Worm (Caenorhabditis elegans) whole organism, young adult: ENCODE results near the gene fbxa-167.

ENCODE experiments used
- B0261.1 ChIP-seq: sonication (generic microtip); optimal IDR thresholded peaks from 2 replicates; lab custom pipeline; 2016; ENCODE audit warnings: mild to moderate bottlenecking, missing genetic modification characterization, moderate library complexity, missing compliant biosample characterization
- C17E4.6 ChIP-seq: fragments of 200-800 bp; sonication (Bioruptor generic); IDR thresholded peaks from 2 replicates; pipeline ENCODE4 v1.3.6; 2022; ENCODE audit warnings: missing genetic modification reagents, missing genetic modification characterization, missing compliant biosample characterization
- F33H1.4 ChIP-seq: fragments of 200-800 bp; sonication (Bioruptor generic); IDR thresholded peaks from 2 replicates; pipeline ENCODE4 v1.3.6; 2022; ENCODE audit warnings: missing genetic modification reagents, missing genetic modification characterization, missing compliant biosample characterization
- F39B2.1 ChIP-seq: fragments of 200-800 bp; sonication (Bioruptor generic); IDR thresholded peaks from 2 replicates; pipeline ENCODE4 v1.3.6; 2022; ENCODE audit warnings: missing genetic modification reagents, missing genetic modification characterization, missing compliant biosample characterization
- K11D2.4 ChIP-seq: fragments of 200-800 bp; sonication (Bioruptor generic); IDR thresholded peaks from 2 replicates; pipeline ENCODE4 v1.3.6; 2022; ENCODE audit warnings: missing genetic modification reagents, missing genetic modification characterization, missing compliant biosample characterization
- T26A5.8 ChIP-seq: sonication (generic microtip); optimal IDR thresholded peaks from 2 replicates; lab custom pipeline; 2016; ENCODE audit warnings: missing genetic modification characterization, missing compliant biosample characterization
- Y53G8AR.9 ChIP-seq: fragments of 200-800 bp; sonication (Bioruptor generic); conservative IDR thresholded peaks from 2 replicates; pipeline ENCODE4 v1.3.6; 2022; ENCODE audit warnings: missing genetic modification reagents, missing genetic modification characterization, missing compliant biosample characterization
- Y56A3A.18 ChIP-seq: fragments of 200-800 bp; sonication (Bioruptor generic); IDR thresholded peaks from 2 replicates; pipeline ENCODE4 v1.3.6; 2022; ENCODE audit warnings: missing genetic modification reagents, missing genetic modification characterization, missing compliant biosample characterization
- Y95B8A.8 ChIP-seq: fragments of 200-800 bp; sonication (Bioruptor generic); IDR thresholded peaks from 2 replicates; pipeline ENCODE4 v1.3.6; 2022; ENCODE audit warnings: missing genetic modification reagents, missing genetic modification characterization, missing compliant biosample characterization
- ama-1 ChIP-seq, 3 experiments: fragments of 150-350 bp in 1 of 3; sonication (generic microtip) in 2 of 3; optimal IDR thresholded peaks; 2 replicates each; lab custom pipeline; 2014 to 2018; ENCODE audit warnings: missing biosample characterization in 2 of 3, missing genetic modification characterization in 2 of 3, missing genetic modification reagents in 2 of 3
- cebp-2 ChIP-seq: fragments of 200-800 bp; sonication (Bioruptor generic); IDR thresholded peaks from 2 replicates; pipeline ENCODE4 v1.3.6; 2022; ENCODE audit warnings: missing genetic modification characterization, missing compliant biosample characterization
- ceh-79 ChIP-seq: sonication (generic microtip); optimal IDR thresholded peaks from 2 replicates; lab custom pipeline; 2017; ENCODE audit warnings: mild to moderate bottlenecking, missing genetic modification characterization, missing compliant biosample characterization
- chd-7 ChIP-seq: sonication (generic microtip); optimal IDR thresholded peaks from 2 replicates; lab custom pipeline; 2016; ENCODE audit warnings: mild to moderate bottlenecking, missing genetic modification characterization, moderate library complexity, missing compliant biosample characterization
- dpff-1 ChIP-seq: sonication (generic microtip); optimal IDR thresholded peaks from 2 replicates; lab custom pipeline; 2017; ENCODE audit warnings: mild to moderate bottlenecking, missing genetic modification characterization, missing compliant biosample characterization
- egrh-3 ChIP-seq: fragments of 200-800 bp; sonication (Bioruptor generic); IDR thresholded peaks from 2 replicates; pipeline ENCODE4 v1.3.6; 2022; ENCODE audit warnings: missing genetic modification reagents, missing genetic modification characterization, missing compliant biosample characterization
- ekl-4 ChIP-seq: fragments of 200-800 bp; sonication (Bioruptor generic); IDR thresholded peaks from 2 replicates; pipeline ENCODE4 v1.3.6; 2022; ENCODE audit warnings: missing genetic modification reagents, missing genetic modification characterization, missing compliant biosample characterization
- hmg-20 ChIP-seq: fragments of 200-800 bp; sonication (Bioruptor generic); IDR thresholded peaks from 2 replicates; pipeline ENCODE4 v1.3.6; 2022; ENCODE audit warnings: missing genetic modification reagents, missing genetic modification characterization, missing compliant biosample characterization
- hrde-1 ChIP-seq: sonication (generic microtip); optimal IDR thresholded peaks from 2 replicates; lab custom pipeline; 2016; ENCODE audit warnings: missing genetic modification characterization, mild to moderate bottlenecking, missing compliant biosample characterization, moderate library complexity, missing genotype, missing genetic modification reagents, borderline replicate concordance
- hsf-1 ChIP-seq: fragments of 200-800 bp; sonication (Bioruptor generic); IDR thresholded peaks from 2 replicates; pipeline ENCODE4 v1.3.6; 2022; ENCODE audit warnings: missing genetic modification reagents, missing genetic modification characterization, missing compliant biosample characterization
- lag-1 ChIP-seq: fragments of 200-800 bp; sonication (Bioruptor generic); IDR thresholded peaks from 2 replicates; pipeline ENCODE4 v1.3.6; 2022; ENCODE audit warnings: missing genetic modification reagents, missing genetic modification characterization, missing compliant biosample characterization
- lsl-1 ChIP-seq: fragments of 200-800 bp; sonication (Bioruptor generic); optimal IDR thresholded peaks from 2 replicates; lab custom pipeline; 2018; ENCODE audit warnings: mild to moderate bottlenecking, missing genetic modification characterization, moderate library complexity, missing compliant biosample characterization
- madf-10 ChIP-seq: sonication (generic microtip); optimal IDR thresholded peaks from 2 replicates; lab custom pipeline; 2016; ENCODE audit warnings: mild to moderate bottlenecking, missing genetic modification characterization, missing compliant biosample characterization
- mes-4 ChIP-seq: sonication (generic microtip); optimal IDR thresholded peaks from 2 replicates; lab custom pipeline; 2016; ENCODE audit warnings: missing genotype, missing genetic modification characterization, missing compliant biosample characterization
- nhr-27 ChIP-seq: fragments of 200-800 bp; sonication (Bioruptor generic); optimal IDR thresholded peaks from 2 replicates; lab custom pipeline; 2018; ENCODE audit warnings: mild to moderate bottlenecking, missing genetic modification characterization, moderate library complexity, missing compliant biosample characterization
- nhr-90 ChIP-seq: sonication (generic microtip); optimal IDR thresholded peaks from 2 replicates; lab custom pipeline; 2016; ENCODE audit warnings: missing genotype, mild to moderate bottlenecking, missing genetic modification characterization, missing compliant biosample characterization
- snpc-4 ChIP-seq, 5 experiments: fragments of 150-350 bp in 1 of 5; sonication (generic microtip) in 4 of 5; optimal IDR thresholded peaks; 2 replicates each; lab custom pipeline; 2014 to 2018; ENCODE audit warnings: missing genetic modification characterization in 5 of 5, missing biosample characterization in 3 of 5, antibody characterized with exemption in 2 of 5, mild to moderate bottlenecking in 2 of 5, missing compliant biosample characterization in 2 of 5, missing genotype in 2 of 5, moderate library complexity in 2 of 5, missing genetic modification reagents in 1 of 5
- tlf-1 ChIP-seq: fragments of 200-800 bp; sonication (Bioruptor generic); optimal IDR thresholded peaks from 2 replicates; lab custom pipeline; 2018; ENCODE audit warnings: mild to moderate bottlenecking, missing genetic modification characterization, missing compliant biosample characterization
- xnd-1 ChIP-seq: sonication (generic microtip); optimal IDR thresholded peaks from 2 replicates; lab custom pipeline; 2016; ENCODE audit warnings: missing genotype, missing genetic modification reagents, missing genetic modification characterization, missing compliant biosample characterization
- ztf-28 ChIP-seq: fragments of 200-800 bp; sonication (Bioruptor generic); IDR thresholded peaks from 2 replicates; pipeline ENCODE4 v1.3.6; 2022; ENCODE audit warnings: missing genetic modification reagents, missing genetic modification characterization, missing compliant biosample characterization
- ztf-3 ChIP-seq: fragments of 200-800 bp; sonication (Bioruptor generic); optimal IDR thresholded peaks from 2 replicates; lab custom pipeline; 2018; ENCODE audit warnings: mild to moderate bottlenecking, missing genetic modification characterization, missing compliant biosample characterization

The fbxa-167 gene

ce11 chrII:13627001-13627400, 14.3 kb upstream of the fbxa-167 start, which contains the start of gene gst-19:
gst-19 (minus strand) TSS chrII:13627145.
- no peak for TF ChIP-seq xnd-1 (tag; lab: Kevin White, UChicago)
- no peak for TF ChIP-seq mes-4
- no peak for TF ChIP-seq Y56A3A.18 (GFP tag; lab: Robert Waterston, UW)
- no peak for TF ChIP-seq snpc-4 (GFP tag; optimal IDR thresholded peaks at IDR 0.05; lab: Kevin White, UChicago)
- no peak for TF ChIP-seq snpc-4 (tag; optimal IDR thresholded peaks at IDR 0.05; lab: Kevin White, UChicago)
- no peak for TF ChIP-seq ama-1 (optimal IDR thresholded peaks at IDR 0.05; lab: Kevin White, UChicago)
- TF ChIP-seq ama-1 (GFP tag; optimal IDR thresholded peaks at IDR 0.05; lab: Kevin White, UChicago): no peak

- TF ChIP-seq ekl-4 (GFP tag; lab: Robert Waterston, UW): no peak
- no peak for TF ChIP-seq lsl-1 (GFP tag; lab: Kevin White, UChicago)
- no peak for TF ChIP-seq K11D2.4 (GFP tag; lab: Robert Waterston, UW)
- no peak for TF ChIP-seq chd-7
- TF ChIP-seq B0261.1 (tag; lab: Kevin White, UChicago): no peak
- TF ChIP-seq ztf-28: no peak
- no peak for TF ChIP-seq T26A5.8
- TF ChIP-seq, all 124 proteins: peak for 0
Measured at ce11 chrII:13630690-13631089, 10.6 kb upstream of the fbxa-167 start, which contains the start of the genes gst-17 and gst-18. gst-17 (minus strand) TSS chrII:13630790. gst-18 (minus strand) TSS chrII:13630887.

- TF ChIP-seq hsf-1 (GFP tag; lab: Robert Waterston, UW) (no peak), chd-7 (no peak), K11D2.4 (GFP tag; lab: Robert Waterston, UW) (no peak), F39B2.1 (no peak), nhr-90 (tag; lab: Kevin White, UChicago) (no peak), madf-10 (no peak), F33H1.4 (GFP tag; lab: Robert Waterston, UW) (no peak), hmg-20 (GFP tag; lab: Robert Waterston, UW) (no peak), dpff-1 (tag; lab: Kevin White, UChicago) (no peak), nhr-27 (tag; lab: Kevin White, UChicago) (no peak), cebp-2 (GFP tag; lab: Robert Waterston, UW) (no peak), Y95B8A.8 (GFP tag; lab: Robert Waterston, UW) (no peak), ekl-4 (GFP tag; lab: Robert Waterston, UW) (no peak), egrh-3 (GFP tag; lab: Robert Waterston, UW) (no peak), ama-1 (optimal IDR thresholded peaks at IDR 0.05; lab: Kevin White, UChicago) (no peak), ama-1 (GFP tag; optimal IDR thresholded peaks at IDR 0.05; lab: Kevin White, UChicago) (no peak), lag-1 (no peak), ceh-79 (tag; lab: Kevin White, UChicago) (no peak), tlf-1 (GFP tag; lab: Kevin White, UChicago) (no peak)
- TF ChIP-seq, all 124 proteins: peak for 0
Measured at ce11 chrII:13632238-13632637, 9.1 kb upstream of the fbxa-167 start, which contains the start of gene tag-10. tag-10 (plus strand) TSS chrII:13632584.

ce11 chrII:13636596-13636995, 4.7 kb upstream of the fbxa-167 start:
- TF ChIP-seq Y95B8A.8 (GFP tag; lab: Robert Waterston, UW) (no peak), K11D2.4 (GFP tag; lab: Robert Waterston, UW) (0 out of 2 replicates have a peak, but pooled peaks have one; percentile 11), xnd-1 (tag; lab: Kevin White, UChicago) (no peak), ztf-3 (GFP tag; lab: Kevin White, UChicago) (no peak), ekl-4 (GFP tag; lab: Robert Waterston, UW) (no peak), hrde-1 (tag; lab: Kevin White, UChicago) (no peak), Y56A3A.18 (GFP tag; lab: Robert Waterston, UW) (0 out of 2 replicates have a peak, but pooled peaks have one; percentile 38), ztf-28 (no peak), C17E4.6 (no peak), Y53G8AR.9 (GFP tag; lab: Robert Waterston, UW) (peak; percentile 67)
